Fruit fly (Drosophila melanogaster): ENCODE data around the gene CG5910.

DNA sequence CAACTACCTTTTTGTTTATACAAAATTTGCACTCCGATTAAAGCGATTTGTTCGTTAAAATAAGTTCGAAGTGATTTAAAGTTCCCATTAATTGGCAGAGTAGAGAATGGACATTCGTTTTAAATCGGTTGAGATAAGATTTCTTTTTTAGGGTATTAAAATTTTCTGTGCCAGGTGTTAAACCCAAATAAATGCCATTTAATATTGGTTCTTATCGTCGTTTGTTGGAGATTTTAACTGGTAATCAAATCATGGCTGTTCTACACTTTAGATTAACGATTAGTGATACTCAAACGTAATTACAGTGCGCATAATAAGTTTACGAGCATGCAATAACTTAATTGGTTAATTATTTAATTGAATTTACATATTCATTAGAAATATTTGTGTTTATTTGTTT, 20.2 kb downstream of the CG5910 start:
- TF ChIP-seq Sp1 (GFP tag; optimal IDR thresholded peaks at IDR 0.05) (no peak), usp (GFP tag; optimal IDR thresholded peaks at IDR 0.05) (no peak), Hr78 (GFP tag; optimal IDR thresholded peaks at IDR 0.05) (no peak), CrebA (GFP tag; optimal IDR thresholded peaks at IDR 0.05; ENCODE audit: borderline replicate concordance) (no peak), br (GFP tag; optimal IDR thresholded peaks at IDR 0.05) (no peak), h (GFP tag; optimal IDR thresholded peaks at IDR 0.05) (no peak), Dfd (GFP tag; optimal IDR thresholded peaks at IDR 0.05) (no peak), Hnf4 (GFP tag; optimal IDR thresholded peaks at IDR 0.05) (no peak), pan (optimal IDR thresholded peaks at IDR 0.05) (no peak), Abd-B (GFP tag; optimal IDR thresholded peaks at IDR 0.05) (no peak), Mio (GFP tag; optimal IDR thresholded peaks at IDR 0.05) (no peak)
